Worm (Caenorhabditis elegans) whole organism, mixed stage, embryonic: ENCODE results near the gene R02E12.12.

ENCODE experiments used
- blmp-1 ChIP-seq: fragments of 150-350 bp; optimal IDR thresholded peaks from 2 replicates; lab custom pipeline; 2014; ENCODE audit warnings: missing biosample characterization, missing genetic modification characterization
- elt-3 ChIP-seq: fragments of 150-350 bp; optimal IDR thresholded peaks from 2 replicates; lab custom pipeline; 2014; ENCODE audit warnings: missing biosample characterization, missing genetic modification characterization
- flh-1 ChIP-seq: fragments of 200-800 bp; sonication (Bioruptor generic); optimal IDR thresholded peaks from 2 replicates; lab custom pipeline; 2018; ENCODE audit warnings: mild to moderate bottlenecking, missing genetic modification characterization, moderate library complexity, missing compliant biosample characterization
- hlh-1 ChIP-seq: fragments of 150-350 bp; optimal IDR thresholded peaks from 2 replicates; lab custom pipeline; 2014; ENCODE audit warnings: missing biosample characterization, missing genetic modification reagents, missing genetic modification characterization
- lin-32 ChIP-seq: fragments of 200-800 bp; sonication (Bioruptor generic); optimal IDR thresholded peaks from 2 replicates; lab custom pipeline; 2018; ENCODE audit warnings: mild to moderate bottlenecking, missing genetic modification characterization, missing compliant biosample characterization
- mep-1 ChIP-seq: fragments of 150-350 bp; optimal IDR thresholded peaks from 2 replicates; lab custom pipeline; 2017; ENCODE audit warnings: missing biosample characterization, missing genetic modification reagents, missing genetic modification characterization, inconsistent platforms
- nhr-28 ChIP-seq: fragments of 150-350 bp; optimal IDR thresholded peaks from 2 replicates; lab custom pipeline; 2014; ENCODE audit warnings: missing biosample characterization, missing genetic modification characterization
- pha-4 ChIP-seq: fragments of 150-350 bp; optimal IDR thresholded peaks from 2 replicates; lab custom pipeline; 2018; ENCODE audit warnings: missing biosample characterization, missing genetic modification reagents, missing genetic modification characterization
- snpc-4 ChIP-seq: fragments of 150-350 bp; optimal IDR thresholded peaks from 2 replicates; lab custom pipeline; 2014; ENCODE audit warnings: missing biosample characterization, missing genetic modification characterization
- tbx-8 ChIP-seq: fragments of 200-800 bp; sonication (Bioruptor generic); optimal IDR thresholded peaks from 2 replicates; lab custom pipeline; 2018; ENCODE audit warnings: mild to moderate bottlenecking, missing genetic modification characterization, moderate library complexity, missing compliant biosample characterization
- unc-120 ChIP-seq: sonication (generic microtip); optimal IDR thresholded peaks from 2 replicates; lab custom pipeline; 2017; ENCODE audit warnings: missing genetic modification characterization, missing compliant biosample characterization; ENCODE audit not compliant: poor library complexity, severe bottlenecking
- unc-39 ChIP-seq: fragments of 150-350 bp; optimal IDR thresholded peaks from 2 replicates; lab custom pipeline; 2014; ENCODE audit warnings: missing biosample characterization, missing genetic modification characterization
- unc-62 ChIP-seq: fragments of 150-350 bp; optimal IDR thresholded peaks from 2 replicates; lab custom pipeline; 2014; ENCODE audit warnings: missing biosample characterization, missing genetic modification reagents, missing genetic modification characterization

DNA sequence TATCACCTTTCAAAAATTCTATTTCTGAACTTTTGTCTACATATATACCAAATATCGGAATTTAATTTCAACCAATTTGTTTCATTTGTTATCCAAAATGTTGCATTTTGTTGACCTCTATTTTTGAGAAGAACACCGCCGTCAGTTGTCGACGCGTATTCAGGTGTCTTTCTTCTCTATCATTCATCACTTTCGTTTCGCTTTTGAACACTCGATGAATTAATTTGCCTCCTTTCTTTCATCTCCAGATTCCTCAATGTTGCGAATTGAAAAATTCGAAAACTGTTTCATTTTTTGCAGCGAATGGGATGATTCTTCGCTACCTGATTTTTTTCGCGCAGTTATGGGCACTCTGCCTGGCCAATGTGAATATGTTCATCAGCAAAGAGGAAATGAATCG is 45.1 kb upstream of the R02E12.12 start, which contains the start of gene lin-18:
- TF ChIP-seq unc-62 (GFP tag; lab: Kevin White, UChicago) (no peak), elt-3 (tag; lab: Kevin White, UChicago) (no peak), unc-39 (tag; lab: Kevin White, UChicago) (no peak), snpc-4 (tag; lab: Kevin White, UChicago) (no peak), mep-1 (tag; lab: Kevin White, UChicago) (no peak), unc-120 (tag; lab: Kevin White, UChicago) (no peak), blmp-1 (tag; lab: Kevin White, UChicago) (no peak), tbx-8 (GFP tag; lab: Kevin White, UChicago) (no peak), nhr-28 (no peak), lin-32 (GFP tag; lab: Kevin White, UChicago) (no peak), flh-1 (GFP tag; lab: Kevin White, UChicago) (no peak), hlh-1 (no peak), pha-4 (tag; lab: Kevin White, UChicago) (no peak)
